Fruit fly (Drosophila melanogaster) S2 (cell line): ENCODE data around the gene CG1213.

Experiments
- CG8478 ChIP-seq: fragments of >200 bp; optimal IDR thresholded peaks from 2 replicates; lab custom pipeline; 2018
- CTCF ChIP-seq, 2 experiments: fragments of >200 bp; optimal IDR thresholded peaks; 2 replicates each; lab custom pipeline; 2018

- TF ChIP-seq CG8478 (lab: Kevin White, UChicago) = no peak
- no peak for TF ChIP-seq CTCF (optimal IDR thresholded peaks at IDR 0.05; lab: Kevin White, UChicago)
Observed at dm6 chr3R:5832345-5832981, 8.5 kb upstream of the CG1213 start.
